Fruit fly (Drosophila melanogaster) whole organism, embryonic: ENCODE measurements around the gene HSPBAP1.
A peak's percentile ranks its signal among the peaks of the same experiment; 100 is the strongest.

Source experiments
- ATbp ChIP-seq: fragments of 200-800 bp; sonication (Bioruptor generic); optimal IDR thresholded peaks from 2 replicates; lab custom pipeline; 2017; ENCODE audit warnings: missing biosample characterization, mild to moderate bottlenecking, missing genetic modification characterization, missing genetic modification reagents
- Atf6 ChIP-seq: fragments of 200-800 bp; sonication (Bioruptor generic); IDR thresholded peaks from 2 replicates; pipeline ENCODE4 v1.3.6; 2022; ENCODE audit warnings: missing biosample characterization, missing genetic modification characterization
- CG12659 ChIP-seq: fragments of 200-800 bp; sonication (Bioruptor generic); optimal IDR thresholded peaks from 3 replicates; lab custom pipeline; 2017; ENCODE audit warnings: mild to moderate bottlenecking, missing biosample characterization, missing genetic modification reagents, missing genetic modification characterization
- CG17568 ChIP-seq: fragments of 200-800 bp; sonication (Bioruptor generic); optimal IDR thresholded peaks from 2 replicates; lab custom pipeline; 2018; ENCODE audit warnings: missing biosample characterization, mild to moderate bottlenecking, missing genetic modification characterization, moderate library complexity
- CG2199 ChIP-seq: fragments of 200-800 bp; sonication (Bioruptor generic); IDR thresholded peaks from 3 replicates; pipeline ENCODE4 v1.3.6; 2022; ENCODE audit warnings: missing biosample characterization, missing genetic modification characterization
- CG31365 ChIP-seq: fragments of 200-800 bp; sonication (Bioruptor generic); optimal IDR thresholded peaks from 2 replicates; lab custom pipeline; 2018; ENCODE audit warnings: missing biosample characterization, mild to moderate bottlenecking, missing genetic modification characterization
- CG33557 ChIP-seq: fragments of 200-800 bp; sonication (Bioruptor generic); optimal IDR thresholded peaks from 2 replicates; lab custom pipeline; 2019; ENCODE audit warnings: missing biosample characterization, mild to moderate bottlenecking, missing genetic modification characterization, moderate library complexity
- CG4617 ChIP-seq: fragments of 200-800 bp; sonication (Bioruptor generic); optimal IDR thresholded peaks from 3 replicates; lab custom pipeline; 2016; ENCODE audit warnings: missing biosample characterization, missing genetic modification characterization, borderline replicate concordance
- CG8290 ChIP-seq, 3 experiments: fragments of 200-800 bp; sonication (Bioruptor generic); optimal IDR thresholded peaks; 2 replicates each; lab custom pipeline; 2016 to 2019; ENCODE audit warnings: missing biosample characterization in 3 of 3, missing genetic modification characterization in 3 of 3, mild to moderate bottlenecking in 2 of 3, moderate library complexity in 1 of 3
- CG8478 ChIP-seq: fragments of >200 bp; optimal IDR thresholded peaks from 2 replicates; lab custom pipeline; 2018
- CG9932 ChIP-seq: fragments of 200-800 bp; sonication (Bioruptor generic); IDR thresholded peaks from 2 replicates; pipeline ENCODE4 v1.3.6; 2022; ENCODE audit warnings: missing biosample characterization, missing genetic modification characterization
- CTCF ChIP-seq: fragments of 200-800 bp; sonication (Bioruptor generic); optimal IDR thresholded peaks from 2 replicates; lab custom pipeline; 2017; ENCODE audit warnings: missing biosample characterization, mild to moderate bottlenecking, missing genetic modification characterization, moderate library complexity
- Chrac-16 ChIP-seq: fragments of 200-800 bp; sonication (Bioruptor generic); optimal IDR thresholded peaks from 3 replicates; lab custom pipeline; 2016; ENCODE audit warnings: missing biosample characterization, missing genetic modification characterization
- CkIIα-i1 ChIP-seq: fragments of 200-800 bp; sonication (Bioruptor generic); IDR thresholded peaks from 2 replicates; pipeline ENCODE4 v1.3.6; 2022; ENCODE audit warnings: missing biosample characterization, missing genetic modification characterization
- CrebB ChIP-seq: fragments of 200-800 bp; sonication (Bioruptor generic); optimal IDR thresholded peaks from 3 replicates; lab custom pipeline; 2018; ENCODE audit warnings: missing biosample characterization, mild to moderate bottlenecking, missing genetic modification characterization
- D ChIP-seq, 2 experiments: fragments of 200-800 bp in 1 of 2; fragments of >200 bp in 1 of 2; sonication (Bioruptor generic) in 1 of 2; optimal IDR thresholded peaks; 2 replicates in 1 of 2; 3 replicates in 1 of 2; lab custom pipeline; 2017; ENCODE audit warnings: mild to moderate bottlenecking in 1 of 2, missing biosample characterization in 1 of 2, missing genetic modification characterization in 1 of 2, missing genetic modification reagents in 1 of 2
- Dek ChIP-seq: fragments of 200-800 bp; sonication (Bioruptor generic); optimal IDR thresholded peaks from 3 replicates; lab custom pipeline; 2019; ENCODE audit warnings: missing biosample characterization, mild to moderate bottlenecking, missing genetic modification characterization, moderate library complexity
- Dfd ChIP-seq, 2 experiments: fragments of >200 bp; optimal IDR thresholded peaks; 2 replicates each; lab custom pipeline; 2017; ENCODE audit warnings: missing biosample characterization in 2 of 2, missing genetic modification characterization in 2 of 2
- Dp ChIP-seq: fragments of 200-800 bp; sonication (Bioruptor generic); optimal IDR thresholded peaks from 2 replicates; lab custom pipeline; 2018; ENCODE audit warnings: missing biosample characterization, mild to moderate bottlenecking, missing genetic modification characterization, moderate library complexity
- Elba2 ChIP-seq: fragments of 200-800 bp; sonication (Bioruptor generic); optimal IDR thresholded peaks from 3 replicates; lab custom pipeline; 2016; ENCODE audit warnings: missing biosample characterization, missing genetic modification characterization
- Ets65A ChIP-seq: fragments of 200-800 bp; sonication (Bioruptor generic); peaks from one replicate; lab custom pipeline; 2016; ENCODE audit warnings: missing biosample characterization, missing genetic modification characterization
- HmgZ ChIP-seq: fragments of 200-800 bp; sonication (Bioruptor generic); optimal IDR thresholded peaks from 2 replicates; lab custom pipeline; 2018; ENCODE audit warnings: missing biosample characterization, mild to moderate bottlenecking, missing genetic modification characterization
- Hr39 ChIP-seq: fragments of >200 bp; optimal IDR thresholded peaks from 2 replicates; lab custom pipeline; 2017
- Lhr ChIP-seq: fragments of 200-800 bp; sonication (Bioruptor generic); optimal IDR thresholded peaks from 3 replicates; lab custom pipeline; 2017; ENCODE audit warnings: mild to moderate bottlenecking, missing biosample characterization, missing genetic modification reagents, missing genetic modification characterization
- Lpt ChIP-seq: fragments of >200 bp; optimal IDR thresholded peaks from 2 replicates; lab custom pipeline; 2018; ENCODE audit warnings: missing biosample characterization, missing genetic modification characterization
- Myb ChIP-seq: fragments of 200-800 bp; sonication (Bioruptor generic); optimal IDR thresholded peaks from 2 replicates; lab custom pipeline; 2016; ENCODE audit warnings: missing biosample characterization, missing genetic modification characterization
- Opbp ChIP-seq: fragments of 200-800 bp; sonication (Bioruptor generic); IDR thresholded peaks from 3 replicates; pipeline ENCODE4 v1.3.6; 2022; ENCODE audit warnings: missing biosample characterization, missing genetic modification characterization; ENCODE audit not compliant: partially characterized antibody
- Poxn ChIP-seq: fragments of 200-800 bp; sonication (Bioruptor generic); IDR thresholded peaks from 2 replicates; pipeline ENCODE4 v1.3.6; 2022; ENCODE audit warnings: missing biosample characterization, missing genetic modification characterization
- Ssrp ChIP-seq: fragments of 200-800 bp; sonication (Bioruptor generic); optimal IDR thresholded peaks from 2 replicates; lab custom pipeline; 2018; ENCODE audit warnings: missing biosample characterization, mild to moderate bottlenecking, missing genetic modification characterization, moderate library complexity
- caup ChIP-seq: fragments of 200-800 bp; sonication (Bioruptor generic); optimal IDR thresholded peaks from 3 replicates; lab custom pipeline; 2017; ENCODE audit warnings: missing biosample characterization, mild to moderate bottlenecking, missing genetic modification characterization, moderate library complexity; ENCODE audit not compliant: severe bottlenecking
- dpn ChIP-seq, 2 experiments: fragments of 200-800 bp; sonication (Bioruptor generic); optimal IDR thresholded peaks; 3 replicates each; lab custom pipeline; 2016; ENCODE audit warnings: missing biosample characterization in 2 of 2, missing genetic modification characterization in 2 of 2
- fd64A ChIP-seq: fragments of 200-800 bp; sonication (Bioruptor generic); optimal IDR thresholded peaks from 3 replicates; lab custom pipeline; 2018; ENCODE audit warnings: missing biosample characterization, mild to moderate bottlenecking, missing genetic modification characterization
- ftz-f1 ChIP-seq: fragments of 200-800 bp; sonication (Bioruptor generic); optimal IDR thresholded peaks from 2 replicates; lab custom pipeline; 2016; ENCODE audit warnings: missing biosample characterization, missing genetic modification characterization
- ind ChIP-seq: fragments of 200-800 bp; sonication (Bioruptor generic); optimal IDR thresholded peaks from 3 replicates; lab custom pipeline; 2016; ENCODE audit warnings: missing biosample characterization, missing genetic modification characterization
- org-1 ChIP-seq: fragments of 200-800 bp; sonication (Bioruptor generic); optimal IDR thresholded peaks from 2 replicates; lab custom pipeline; 2017; ENCODE audit warnings: missing biosample characterization, missing genetic modification characterization
- pita ChIP-seq: fragments of 200-800 bp; sonication (Bioruptor generic); optimal IDR thresholded peaks from 2 replicates; lab custom pipeline; 2017; ENCODE audit warnings: missing biosample characterization, mild to moderate bottlenecking, missing genetic modification characterization
- schlank ChIP-seq: fragments of 200-800 bp; sonication (Bioruptor generic); optimal IDR thresholded peaks from 2 replicates; lab custom pipeline; 2018; ENCODE audit warnings: missing biosample characterization, mild to moderate bottlenecking, missing genetic modification characterization
- stwl ChIP-seq: fragments of 200-800 bp; sonication (Bioruptor generic); optimal IDR thresholded peaks from 3 replicates; lab custom pipeline; 2018; ENCODE audit warnings: missing biosample characterization, mild to moderate bottlenecking, missing genetic modification characterization, moderate library complexity
- tgo ChIP-seq: fragments of 200-800 bp; sonication (Bioruptor generic); IDR thresholded peaks from 3 replicates; pipeline ENCODE4 v1.3.6; 2022; ENCODE audit warnings: missing biosample characterization, missing genetic modification characterization

Gene HSPBAP1

DNA sequence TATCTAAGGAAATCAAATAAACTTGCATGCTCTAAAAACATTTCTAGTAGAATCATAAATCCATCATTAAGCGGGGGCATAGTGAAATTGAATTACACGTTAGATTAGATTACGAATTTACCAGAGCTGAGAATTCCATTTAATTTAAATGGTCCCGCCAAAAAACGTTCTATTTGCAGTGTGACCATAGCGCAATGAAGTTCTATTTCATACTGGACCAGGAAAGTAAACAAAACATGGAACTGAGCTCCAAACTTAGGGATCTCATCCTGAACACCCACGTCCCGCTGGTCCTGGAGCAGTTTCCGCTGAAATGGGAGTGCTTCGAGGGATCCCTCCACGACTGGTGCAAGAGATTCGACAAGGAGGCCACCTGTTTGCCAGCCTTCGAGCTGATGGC, at the start of gene HSPBAP1 (continued):
- no peak for TF ChIP-seq caup
- no peak for TF ChIP-seq tgo
- TF ChIP-seq ftz-f1 (GFP tag; lab: Kevin White, UChicago): peak; percentile 71
- no peak for TF ChIP-seq org-1
- no peak for TF ChIP-seq CkIIα-i1
- peak; percentile 42 for TF ChIP-seq CG4617 (GFP tag; lab: Kevin White, UChicago)

dm6 chr3R:27647817-27648216, 47.2 kb upstream of the HSPBAP1 start:
- TF ChIP-seq dpn (GFP tag; optimal IDR thresholded peaks at IDR 0.05; lab: Kevin White, UChicago): no peak
- TF ChIP-seq Hr39 (lab: Kevin White, UChicago): peak; percentile 15
- no peak for TF ChIP-seq ind (GFP tag; lab: Kevin White, UChicago)
- TF ChIP-seq CG9932 (GFP tag; lab: Robert Waterston, UW): no peak
- no peak for TF ChIP-seq D (optimal IDR thresholded peaks at IDR 0.05; lab: Kevin White, UChicago)
- no peak for TF ChIP-seq D (GFP tag; optimal IDR thresholded peaks at IDR 0.05; lab: Kevin White, UChicago)
- peak in 1 of 2 experiments; percentile 80 for TF ChIP-seq Dfd (GFP tag; optimal IDR thresholded peaks at IDR 0.05; lab: Kevin White, UChicago)
- TF ChIP-seq, all 482 proteins: peak for 2

DNA sequence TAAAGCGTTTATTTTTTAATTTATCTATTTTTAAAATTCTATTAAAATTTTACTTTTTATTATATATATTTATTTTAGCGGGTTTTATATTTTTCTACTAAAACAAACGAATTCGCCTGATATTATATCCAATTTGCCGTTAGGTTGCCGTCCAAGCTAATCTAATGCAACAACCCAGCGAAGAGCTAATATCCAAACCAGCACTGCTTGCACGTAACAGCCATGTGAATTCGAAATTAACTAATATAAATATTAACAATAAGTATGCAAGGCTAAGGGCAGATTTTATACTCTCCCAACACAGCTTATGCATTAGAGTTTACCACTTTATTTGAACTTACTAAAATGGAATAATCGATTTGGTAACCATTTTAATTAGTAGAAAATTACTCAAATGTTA, 43.3 kb upstream of the HSPBAP1 start:
- TF ChIP-seq CG33557 (GFP tag; lab: Kevin White, UChicago): no peak
- TF ChIP-seq Lpt: no peak
- peak; percentile 9 for TF ChIP-seq Elba2
- TF ChIP-seq CG12659: peak; percentile 7
- TF ChIP-seq fd64A (GFP tag; lab: Kevin White, UChicago): no peak
- peak; percentile 18 for TF ChIP-seq HmgZ (tag; lab: Kevin White, UChicago)
- no peak for TF ChIP-seq schlank
- TF ChIP-seq Atf6 (GFP tag; lab: Robert Waterston, UW): no peak
- TF ChIP-seq Myb: peak; percentile 92
- no peak for TF ChIP-seq Poxn (GFP tag; lab: Robert Waterston, UW)
- peak; percentile 32; the same call in 1 of the 3 replicates for TF ChIP-seq Opbp (GFP tag; lab: Robert Waterston, UW)
- TF ChIP-seq CG8478: peak; percentile 59
- peak; percentile 16 for TF ChIP-seq Dp (GFP tag; lab: Kevin White, UChicago)
- TF ChIP-seq pita (GFP tag; lab: Kevin White, UChicago): peak; percentile 75
- no peak for TF ChIP-seq CrebB (tag; lab: Kevin White, UChicago)
- TF ChIP-seq ATbp: no peak
- TF ChIP-seq CG31365 (tag; lab: Kevin White, UChicago): peak; percentile 95
- TF ChIP-seq Dek: peak; percentile 22
- TF ChIP-seq CTCF (GFP tag; lab: Kevin White, UChicago): peak; percentile 63
- no peak for TF ChIP-seq Chrac-16 (GFP tag; lab: Kevin White, UChicago)
- peak; percentile 32 for TF ChIP-seq Lhr
- peak; percentile 28 for TF ChIP-seq stwl (tag; lab: Kevin White, UChicago)
- peak; percentile 68 for TF ChIP-seq Ets65A (GFP tag; lab: Kevin White, UChicago)
- no peak for TF ChIP-seq CG17568 (GFP tag; lab: Kevin White, UChicago)
- TF ChIP-seq CG8290 (GFP tag; optimal IDR thresholded peaks at IDR 0.05; lab: Kevin White, UChicago): no peak
- TF ChIP-seq CG8290 (tag; optimal IDR thresholded peaks at IDR 0.05; lab: Kevin White, UChicago): peak in 1 of 2 experiments; percentile 67
- no peak for TF ChIP-seq Ssrp (tag; lab: Kevin White, UChicago)
- peak; percentile 29; the same call in 1 of the 3 replicates for TF ChIP-seq CG2199 (GFP tag; lab: Robert Waterston, UW)
